Fruit fly (Drosophila melanogaster) whole organism: Measurements from ENCODE around the gene CG14742.

Experiments used
- EcR ChIP-seq, 2 experiments: fragments of >200 bp; optimal IDR thresholded peaks; 2 replicates each; lab custom pipeline; 2017; ENCODE audit warnings: missing biosample characterization in 2 of 2, missing genetic modification characterization in 2 of 2, missing genetic modification reagents in 2 of 2
- usp ChIP-seq: fragments of >200 bp; optimal IDR thresholded peaks from 2 replicates; lab custom pipeline; 2017; ENCODE audit warnings: missing biosample characterization, missing genetic modification characterization, mixed read lengths

dm6 chr3R:12239166-12239565 is 24.9 kb downstream of the CG14742 start, which contains the start of gene Cyp313a3:
- TF ChIP-seq EcR (GFP tag; optimal IDR thresholded peaks at IDR 0.05; lab: Kevin White, UChicago) (no peak), usp (GFP tag; lab: Kevin White, UChicago) (no peak)
